Worm (Caenorhabditis elegans) whole organism, L2 larva: ENCODE results near the gene K02A6.3.

Experiments
- dmd-4 ChIP-seq: sonication (generic microtip); optimal IDR thresholded peaks from 2 replicates; lab custom pipeline; 2017; ENCODE audit warnings: missing biosample characterization, missing genetic modification characterization
- egl-27 ChIP-seq: sonication (generic microtip); optimal IDR thresholded peaks from 3 replicates; lab custom pipeline; 2017; ENCODE audit warnings: missing biosample characterization, missing genetic modification reagents, missing genetic modification characterization
- elt-3 ChIP-seq: sonication (generic microtip); optimal IDR thresholded peaks from 2 replicates; lab custom pipeline; 2017; ENCODE audit warnings: missing biosample characterization, missing genetic modification characterization
- fos-1 ChIP-seq: fragments of 150-350 bp; optimal IDR thresholded peaks from 2 replicates; lab custom pipeline; 2014; ENCODE audit warnings: missing biosample characterization, missing genetic modification characterization
- nhr-12 ChIP-seq: fragments of 150-350 bp; optimal IDR thresholded peaks from 2 replicates; lab custom pipeline; 2014; ENCODE audit warnings: missing biosample characterization, missing genetic modification characterization
- nhr-237 ChIP-seq: fragments of 150-350 bp; optimal IDR thresholded peaks from 2 replicates; lab custom pipeline; 2014; ENCODE audit warnings: missing biosample characterization, missing genetic modification characterization
- sma-9 ChIP-seq, 2 experiments: fragments of 150-350 bp in 1 of 2; sonication (generic microtip) in 1 of 2; optimal IDR thresholded peaks; 2 replicates each; lab custom pipeline; 2014 to 2016; ENCODE audit warnings: missing genetic modification characterization in 2 of 2, mild to moderate bottlenecking in 1 of 2, missing biosample characterization in 1 of 2, missing compliant biosample characterization in 1 of 2, missing genetic modification reagents in 1 of 2, moderate library complexity in 1 of 2
- zag-1 ChIP-seq: fragments of 150-350 bp; optimal IDR thresholded peaks from 2 replicates; lab custom pipeline; 2014; ENCODE audit warnings: missing biosample characterization, missing genetic modification characterization

- TF ChIP-seq sma-9 (GFP tag; optimal IDR thresholded peaks at IDR 0.05; lab: Kevin White, UChicago): peak; percentile 82
- no peak for TF ChIP-seq sma-9 (tag; optimal IDR thresholded peaks at IDR 0.05; lab: Kevin White, UChicago)
- no peak for TF ChIP-seq elt-3 (tag; lab: Kevin White, UChicago)
- no peak for TF ChIP-seq dmd-4 (tag; lab: Kevin White, UChicago)
- no peak for TF ChIP-seq nhr-12 (tag; lab: Kevin White, UChicago)
- no peak for TF ChIP-seq nhr-237 (tag; lab: Kevin White, UChicago)
- no peak for TF ChIP-seq zag-1 (tag; lab: Kevin White, UChicago)
- peak; percentile 73 for TF ChIP-seq fos-1
- no peak for TF ChIP-seq egl-27 (tag; lab: Kevin White, UChicago)
Observed at ce11 chrX:8243116-8243515, 11.4 kb upstream of the K02A6.3 start.
